Fruit fly (Drosophila melanogaster) whole organism, embryonic: ENCODE results near the gene CG31633.

Source experiments
- Adf1 ChIP-seq: fragments of 200-800 bp; sonication (Bioruptor generic); IDR thresholded peaks from 2 replicates; pipeline ENCODE4 v1.3.6; 2022; ENCODE audit warnings: missing biosample characterization, missing genetic modification characterization
- Antp ChIP-seq: fragments of 200-800 bp; sonication (Bioruptor generic); optimal IDR thresholded peaks from 3 replicates; lab custom pipeline; 2016; ENCODE audit warnings: missing biosample characterization, missing genetic modification characterization
- CG1024 ChIP-seq: fragments of 200-800 bp; sonication (Bioruptor generic); IDR thresholded peaks from 2 replicates; pipeline ENCODE4 v1.3.6; 2022; ENCODE audit warnings: missing biosample characterization, missing genetic modification characterization
- CG10321 ChIP-seq: fragments of 200-800 bp; sonication (Bioruptor generic); IDR thresholded peaks from 2 replicates; pipeline ENCODE4 v1.3.6; 2022; ENCODE audit warnings: missing biosample characterization, missing genetic modification characterization
- CG12942 ChIP-seq: fragments of 200-800 bp; sonication (Bioruptor generic); optimal IDR thresholded peaks from 3 replicates; lab custom pipeline; 2016; ENCODE audit warnings: missing biosample characterization, missing genetic modification characterization
- CG13296 ChIP-seq: fragments of 200-800 bp; sonication (Bioruptor generic); optimal IDR thresholded peaks from 3 replicates; lab custom pipeline; 2018; ENCODE audit warnings: missing biosample characterization, mild to moderate bottlenecking, missing genetic modification characterization
- CG14667 ChIP-seq: fragments of 200-800 bp; sonication (Bioruptor generic); IDR thresholded peaks from 2 replicates; pipeline ENCODE4 v1.3.6; 2022; ENCODE audit warnings: missing biosample characterization, missing genetic modification characterization
- CG17829 ChIP-seq: fragments of 200-800 bp; optimal IDR thresholded peaks from 2 replicates; lab custom pipeline; 2019; ENCODE audit warnings: missing biosample characterization, mild to moderate bottlenecking, missing genetic modification characterization, moderate library complexity
- CG17912 ChIP-seq: fragments of 200-800 bp; sonication (Bioruptor generic); optimal IDR thresholded peaks from 2 replicates; lab custom pipeline; 2018; ENCODE audit warnings: missing biosample characterization, mild to moderate bottlenecking, missing genetic modification characterization
- CG43689 ChIP-seq: fragments of 200-800 bp; sonication (Bioruptor generic); IDR thresholded peaks from 2 replicates; pipeline ENCODE4 v1.3.6; 2022; ENCODE audit warnings: missing biosample characterization, missing genetic modification characterization
- CG6272 ChIP-seq: fragments of 200-800 bp; sonication (Bioruptor generic); IDR thresholded peaks from 2 replicates; pipeline ENCODE4 v1.3.6; 2022; ENCODE audit warnings: missing biosample characterization, missing genetic modification characterization
- CG6765 ChIP-seq: fragments of 200-800 bp; sonication (Bioruptor generic); optimal IDR thresholded peaks from 3 replicates; lab custom pipeline; 2017; ENCODE audit warnings: missing biosample characterization, mild to moderate bottlenecking, missing genetic modification characterization
- CG7271 ChIP-seq: fragments of 200-800 bp; sonication (Bioruptor generic); optimal IDR thresholded peaks from 2 replicates; lab custom pipeline; 2018; ENCODE audit warnings: missing biosample characterization, mild to moderate bottlenecking, missing genetic modification characterization, moderate library complexity
- CG7987 ChIP-seq: fragments of 200-800 bp; sonication (Bioruptor generic); optimal IDR thresholded peaks from 2 replicates; lab custom pipeline; 2018; ENCODE audit warnings: missing biosample characterization, mild to moderate bottlenecking, missing genetic modification characterization, moderate library complexity
- CG8765 ChIP-seq: fragments of 200-800 bp; sonication (Bioruptor generic); IDR thresholded peaks from 2 replicates; pipeline ENCODE4 v1.3.6; 2022; ENCODE audit warnings: missing biosample characterization, missing genetic modification characterization
- CG8944 ChIP-seq: fragments of 200-800 bp; sonication (Bioruptor generic); optimal IDR thresholded peaks from 3 replicates; lab custom pipeline; 2016; ENCODE audit warnings: missing biosample characterization, missing genetic modification characterization
- Camta ChIP-seq: fragments of 200-800 bp; sonication (Bioruptor generic); optimal IDR thresholded peaks from 2 replicates; lab custom pipeline; 2016; ENCODE audit warnings: missing biosample characterization, missing genetic modification characterization
- Dbx ChIP-seq: fragments of 200-800 bp; sonication (Bioruptor generic); IDR thresholded peaks from 3 replicates; pipeline ENCODE4 v1.3.6; 2022; ENCODE audit warnings: missing biosample characterization, missing genetic modification characterization
- Doc2 ChIP-seq: fragments of 200-800 bp; sonication (Bioruptor generic); IDR thresholded peaks from 2 replicates; pipeline ENCODE4 v1.3.6; 2022; ENCODE audit warnings: missing biosample characterization, missing genetic modification characterization
- H15 ChIP-seq: fragments of 200-800 bp; sonication (Bioruptor generic); IDR thresholded peaks from 3 replicates; pipeline ENCODE4 v1.3.6; 2022; ENCODE audit warnings: missing biosample characterization, missing genetic modification characterization
- HLH54F ChIP-seq: fragments of 200-800 bp; sonication (Bioruptor generic); optimal IDR thresholded peaks from 3 replicates; lab custom pipeline; 2016; ENCODE audit warnings: missing biosample characterization, missing genetic modification characterization
- Jarid2 ChIP-seq: fragments of 200-800 bp; sonication (Bioruptor generic); optimal IDR thresholded peaks from 3 replicates; lab custom pipeline; 2017; ENCODE audit warnings: mild to moderate bottlenecking, missing biosample characterization, missing genetic modification reagents, missing genetic modification characterization
- MBD-R2 ChIP-seq: fragments of 200-800 bp; sonication (Bioruptor generic); IDR thresholded peaks from 2 replicates; pipeline ENCODE4 v1.3.6; 2022; ENCODE audit warnings: missing biosample characterization, missing genetic modification characterization
- Mad ChIP-seq: fragments of 200-800 bp; sonication (Bioruptor generic); optimal IDR thresholded peaks from 2 replicates; lab custom pipeline; 2016; ENCODE audit warnings: missing biosample characterization, missing genetic modification characterization
- NC2β ChIP-seq: fragments of 200-800 bp; sonication (Bioruptor generic); optimal IDR thresholded peaks from 2 replicates; lab custom pipeline; 2016; ENCODE audit warnings: missing biosample characterization, missing genetic modification characterization
- Neu2 ChIP-seq: fragments of 200-800 bp; sonication (Bioruptor generic); optimal IDR thresholded peaks from 3 replicates; lab custom pipeline; 2016; ENCODE audit warnings: missing biosample characterization, missing genetic modification characterization, borderline replicate concordance
- Nf-YC ChIP-seq: fragments of 200-800 bp; optimal IDR thresholded peaks from 3 replicates; lab custom pipeline; 2019; ENCODE audit warnings: missing biosample characterization, mild to moderate bottlenecking, missing genetic modification characterization, moderate library complexity
- NfI ChIP-seq: fragments of 200-800 bp; sonication (Bioruptor generic); optimal IDR thresholded peaks from 3 replicates; lab custom pipeline; 2018; ENCODE audit warnings: missing biosample characterization, mild to moderate bottlenecking, missing genetic modification characterization, moderate library complexity
- Six4 ChIP-seq: fragments of 200-800 bp; sonication (Bioruptor generic); optimal IDR thresholded peaks from 2 replicates; lab custom pipeline; 2016; ENCODE audit warnings: missing biosample characterization, missing genetic modification characterization
- Sry-β ChIP-seq: fragments of 200-800 bp; sonication (Bioruptor generic); optimal IDR thresholded peaks from 2 replicates; lab custom pipeline; 2018; ENCODE audit warnings: missing biosample characterization, mild to moderate bottlenecking, missing genetic modification characterization, moderate library complexity
- Taf1 ChIP-seq: fragments of 200-800 bp; sonication (Bioruptor generic); IDR thresholded peaks from 2 replicates; pipeline ENCODE4 v1.3.6; 2022; ENCODE audit warnings: missing biosample characterization, missing genetic modification characterization
- YL-1 ChIP-seq: fragments of 200-800 bp; sonication (Bioruptor generic); optimal IDR thresholded peaks from 3 replicates; lab custom pipeline; 2017; ENCODE audit warnings: missing biosample characterization, mild to moderate bottlenecking, missing genetic modification characterization
- ato ChIP-seq: fragments of 200-800 bp; sonication (Bioruptor generic); IDR thresholded peaks from 2 replicates; pipeline ENCODE4 v1.3.6; 2022; ENCODE audit warnings: missing biosample characterization, missing genetic modification characterization; ENCODE audit not compliant: partially characterized antibody
- az2 ChIP-seq: fragments of 200-800 bp; sonication (Bioruptor generic); optimal IDR thresholded peaks from 3 replicates; lab custom pipeline; 2016; ENCODE audit warnings: missing biosample characterization, missing genetic modification characterization
- dan ChIP-seq: fragments of 200-800 bp; sonication (Bioruptor generic); IDR thresholded peaks from 2 replicates; pipeline ENCODE4 v1.3.6; 2022; ENCODE audit warnings: missing biosample characterization, missing genetic modification characterization
- dimm ChIP-seq: fragments of 200-800 bp; sonication (Bioruptor generic); IDR thresholded peaks from 2 replicates; pipeline ENCODE4 v1.3.6; 2022; ENCODE audit warnings: missing biosample characterization, missing genetic modification characterization
- dpn ChIP-seq, 2 experiments: fragments of 200-800 bp; sonication (Bioruptor generic); optimal IDR thresholded peaks; 3 replicates each; lab custom pipeline; 2016; ENCODE audit warnings: missing biosample characterization in 2 of 2, missing genetic modification characterization in 2 of 2
- emc ChIP-seq: fragments of 200-800 bp; sonication (Bioruptor generic); optimal IDR thresholded peaks from 2 replicates; lab custom pipeline; 2016; ENCODE audit warnings: missing biosample characterization, missing genetic modification characterization
- gsb-n ChIP-seq: fragments of 200-800 bp; sonication (Bioruptor generic); optimal IDR thresholded peaks from 3 replicates; lab custom pipeline; 2018; ENCODE audit warnings: missing biosample characterization, mild to moderate bottlenecking, missing genetic modification characterization
- hb ChIP-seq: fragments of 200-800 bp; sonication (Bioruptor generic); IDR thresholded peaks from 3 replicates; pipeline ENCODE4 v1.3.6; 2022; ENCODE audit warnings: missing biosample characterization, missing genetic modification characterization; ENCODE audit not compliant: partially characterized antibody
- insv ChIP-seq, 2 experiments: fragments of 200-800 bp; sonication (Bioruptor generic); optimal IDR thresholded peaks; 3 replicates each; lab custom pipeline; 2016 to 2018; ENCODE audit warnings: missing biosample characterization in 2 of 2, missing genetic modification characterization in 2 of 2
- klu ChIP-seq: fragments of 200-800 bp; sonication (Bioruptor generic); IDR thresholded peaks from 2 replicates; pipeline ENCODE4 v1.3.6; 2022; ENCODE audit warnings: missing biosample characterization, missing genetic modification characterization
- mld ChIP-seq: fragments of 200-800 bp; sonication (Bioruptor generic); IDR thresholded peaks from 3 replicates; pipeline ENCODE4 v1.3.6; 2022; ENCODE audit warnings: missing biosample characterization, missing genetic modification characterization; ENCODE audit not compliant: partially characterized antibody
- nerfin-1 ChIP-seq: fragments of 200-800 bp; sonication (Bioruptor generic); optimal IDR thresholded peaks from 3 replicates; lab custom pipeline; 2019; ENCODE audit warnings: missing biosample characterization, mild to moderate bottlenecking, missing genetic modification characterization, moderate library complexity
- nerfin-2 ChIP-seq: fragments of 200-800 bp; sonication (Bioruptor generic); IDR thresholded peaks from 2 replicates; pipeline ENCODE4 v1.3.6; 2022; ENCODE audit warnings: missing biosample characterization, missing genetic modification characterization; ENCODE audit not compliant: partially characterized antibody
- onecut ChIP-seq: fragments of 200-800 bp; sonication (Bioruptor generic); IDR thresholded peaks from 2 replicates; pipeline ENCODE4 v1.3.6; 2022; ENCODE audit warnings: missing biosample characterization, missing genetic modification characterization
- pfk ChIP-seq: fragments of 200-800 bp; sonication (Bioruptor generic); optimal IDR thresholded peaks from 2 replicates; lab custom pipeline; 2018; ENCODE audit warnings: missing biosample characterization, mild to moderate bottlenecking, missing genetic modification characterization, moderate library complexity
- run ChIP-seq: fragments of 200-800 bp; sonication (Bioruptor generic); optimal IDR thresholded peaks from 3 replicates; lab custom pipeline; 2018; ENCODE audit warnings: missing biosample characterization, mild to moderate bottlenecking, missing genetic modification characterization
- sna ChIP-seq: fragments of 200-800 bp; sonication (Bioruptor generic); IDR thresholded peaks from 2 replicates; pipeline ENCODE4 v1.3.6; 2022; ENCODE audit warnings: missing biosample characterization, missing genetic modification characterization; ENCODE audit not compliant: partially characterized antibody
- stwl ChIP-seq: fragments of 200-800 bp; sonication (Bioruptor generic); optimal IDR thresholded peaks from 3 replicates; lab custom pipeline; 2018; ENCODE audit warnings: missing biosample characterization, mild to moderate bottlenecking, missing genetic modification characterization, moderate library complexity
- ttk ChIP-seq: fragments of 200-800 bp; sonication (Bioruptor generic); IDR thresholded peaks from 2 replicates; pipeline ENCODE4 v2.1.2; 2022; ENCODE audit warnings: missing biosample characterization, missing genetic modification characterization

Gene CG31633

DNA sequence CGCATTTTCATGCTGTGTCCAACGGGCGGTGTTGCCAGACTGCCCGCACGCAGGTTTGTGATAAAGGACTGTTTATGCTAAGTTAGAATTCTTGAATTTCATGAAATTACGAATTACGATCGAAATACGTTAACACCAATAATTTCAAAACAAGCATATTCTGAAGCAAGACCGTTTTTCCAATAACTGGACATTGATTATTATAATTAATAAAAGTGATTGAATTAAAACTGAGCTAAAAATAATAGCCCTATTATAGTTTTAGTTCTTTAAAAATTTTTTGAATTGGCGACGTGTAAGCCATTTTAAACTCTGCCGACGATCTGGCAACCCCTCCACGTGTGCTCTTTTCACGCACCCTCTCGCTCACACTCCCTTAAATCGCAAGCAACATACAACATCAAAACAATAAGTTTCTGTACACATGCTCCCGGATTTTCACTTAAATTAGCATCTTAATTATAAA, 7.9 kb downstream of the CG31633 start (continued):
- TF ChIP-seq gsb-n (peak; percentile 83), CG6272 (GFP tag; lab: Robert Waterston, UW) (peak; percentile 80), onecut (GFP tag; lab: Robert Waterston, UW) (peak; percentile 83), NfI (GFP tag; lab: Kevin White, UChicago) (peak; percentile 96), mld (GFP tag; lab: Robert Waterston, UW) (no peak), Jarid2 (GFP tag; lab: Kevin White, UChicago) (peak; percentile 77), hb (GFP tag; lab: Robert Waterston, UW) (no peak), CG43689 (GFP tag; lab: Robert Waterston, UW) (peak; percentile 84), dimm (GFP tag; lab: Robert Waterston, UW) (peak; percentile 72), CG13296 (peak; percentile 97), CG8765 (GFP tag; lab: Robert Waterston, UW) (peak; percentile 76; the same call in 1 of the 2 replicates), H15 (GFP tag; lab: Robert Waterston, UW) (peak; percentile 89), CG10321 (peak; percentile 75), dan (GFP tag; lab: Robert Waterston, UW) (no peak), Antp (GFP tag; lab: Kevin White, UChicago) (peak; percentile 86), CG6765 (peak; percentile 95), Six4 (GFP tag; lab: Kevin White, UChicago) (peak; percentile 93), run (tag; lab: Kevin White, UChicago) (peak; percentile 93), CG8944 (GFP tag; lab: Kevin White, UChicago) (peak; percentile 89), ttk (GFP tag; lab: Robert Waterston, UW) (peak; percentile 90), emc (GFP tag; lab: Kevin White, UChicago) (peak; percentile 86), CG7987 (GFP tag; lab: Kevin White, UChicago) (peak; percentile 78), MBD-R2 (GFP tag; lab: Robert Waterston, UW) (peak; percentile 79), Camta (GFP tag; lab: Kevin White, UChicago) (peak; percentile 94), CG17912 (GFP tag; lab: Kevin White, UChicago) (peak; percentile 68), Sry-β (GFP tag; lab: Kevin White, UChicago) (peak; percentile 46), Mad (GFP tag; lab: Kevin White, UChicago) (peak; percentile 95), dpn (GFP tag; optimal IDR thresholded peaks at IDR 0.05; lab: Kevin White, UChicago) (peak; percentile 94 to 96), NC2β (GFP tag; lab: Kevin White, UChicago) (peak; percentile 85), YL-1 (GFP tag; lab: Kevin White, UChicago) (peak; percentile 89), sna (GFP tag; lab: Robert Waterston, UW) (no peak), nerfin-2 (no peak), HLH54F (peak; percentile 92), klu (GFP tag; lab: Robert Waterston, UW) (peak; percentile 89), pfk (GFP tag; lab: Kevin White, UChicago) (peak; percentile 56), CG7271 (tag; lab: Kevin White, UChicago) (peak; percentile 74), stwl (tag; lab: Kevin White, UChicago) (peak; percentile 64), Doc2 (peak; percentile 64; the same call in 1 of the 2 replicates), CG12942 (peak; percentile 93), az2 (GFP tag; lab: Kevin White, UChicago) (peak; percentile 96), Adf1 (GFP tag; lab: Robert Waterston, UW) (peak; percentile 61), CG17829 (peak; percentile 96), Neu2 (GFP tag; lab: Kevin White, UChicago) (peak; percentile 6), CG1024 (GFP tag; lab: Robert Waterston, UW) (peak; percentile 75), ato (GFP tag; lab: Robert Waterston, UW) (no peak), insv (GFP tag; optimal IDR thresholded peaks at IDR 0.05; lab: Kevin White, UChicago) (peak; percentile 10 to 80), CG14667 (GFP tag; lab: Robert Waterston, UW) (peak; percentile 85), nerfin-1 (tag; lab: Kevin White, UChicago) (peak; percentile 93), Nf-YC (tag; lab: Kevin White, UChicago) (peak; percentile 89), Taf1 (GFP tag; lab: Robert Waterston, UW) (peak; percentile 84), Dbx (peak; percentile 94)
